Worm (Caenorhabditis elegans): Measurements from ENCODE around the gene str-73.

DNA sequence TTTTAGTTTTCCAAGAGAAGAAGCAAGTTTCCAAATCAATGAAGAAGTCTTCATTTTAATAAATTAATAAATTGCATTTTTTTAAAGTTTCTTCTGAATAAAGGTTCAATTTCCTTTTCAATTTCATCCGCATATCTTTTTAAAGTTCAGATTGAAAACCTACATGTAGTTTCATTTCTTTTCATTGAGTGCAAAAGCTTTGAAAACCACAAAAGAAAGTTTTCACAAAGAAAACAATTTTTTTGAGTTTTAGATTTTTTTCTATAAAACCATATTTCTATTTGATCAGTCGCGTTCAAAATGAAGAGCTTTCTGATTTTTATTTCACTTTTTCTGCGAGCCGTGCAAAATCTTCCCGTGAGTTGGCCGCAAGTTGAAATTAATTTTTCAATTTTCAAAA lies 15.6 kb downstream of the str-73 start, which contains the start of gene T08G3.6:
- TF ChIP-seq pha-4 (tag; optimal IDR thresholded peaks at IDR 0.05) (no peak), che-1 (tag; optimal IDR thresholded peaks at IDR 0.05) (no peak), unc-86 (tag; optimal IDR thresholded peaks at IDR 0.05) (no peak), nfya-1 (tag; optimal IDR thresholded peaks at IDR 0.05) (no peak), fax-1 (tag; optimal IDR thresholded peaks at IDR 0.05) (no peak), F13H6.1 (tag; optimal IDR thresholded peaks at IDR 0.05) (no peak), fkh-10 (GFP tag; optimal IDR thresholded peaks at IDR 0.05) (no peak)

All from whole organism, late embryonic.